Fruit fly (Drosophila melanogaster): ENCODE measurements around the gene Doc3.
A peak's percentile ranks its signal among the peaks of the same experiment; 100 is the strongest.

Gene Doc3

dm6 chr3L:9028057-9028456, 23.1 kb downstream of the Doc3 start (continued):
- TF ChIP-seq gem (tag; optimal IDR thresholded peaks at IDR 0.05) (peak; percentile 73), CG17912 (GFP tag; optimal IDR thresholded peaks at IDR 0.05) (no peak), Hmx (GFP tag; optimal IDR thresholded peaks at IDR 0.05) (no peak), lov (optimal IDR thresholded peaks at IDR 0.05) (no peak), lov (GFP tag; IDR thresholded peaks at IDR 0.05) (peak; percentile 44; the same call in 2 of the 3 replicates), CG3065 (GFP tag; optimal IDR thresholded peaks at IDR 0.05) (no peak), CG3838 (GFP tag; optimal IDR thresholded peaks at IDR 0.05) (no peak), CG12769 (tag; optimal IDR thresholded peaks at IDR 0.05) (no peak), Abd-B (GFP tag; optimal IDR thresholded peaks at IDR 0.05) (peak; percentile 34), Stat92E (GFP tag; optimal IDR thresholded peaks at IDR 0.05) (no peak), Chrac-16 (GFP tag; optimal IDR thresholded peaks at IDR 0.05) (peak; percentile 21), CG9817 (tag; optimal IDR thresholded peaks at IDR 0.05) (no peak), gro (GFP tag; optimal IDR thresholded peaks at IDR 0.05) (no peak), grau (tag; optimal IDR thresholded peaks at IDR 0.05) (peak; percentile 58), CG31224 (GFP tag; IDR thresholded peaks at IDR 0.05) (no peak), Awh (GFP tag; IDR thresholded peaks at IDR 0.05) (no peak), CG13624 (GFP tag; optimal IDR thresholded peaks at IDR 0.05) (no peak), kay (GFP tag; optimal IDR thresholded peaks at IDR 0.05) (no peak), grn (GFP tag; optimal IDR thresholded peaks at IDR 0.05) (no peak), Lpt (GFP tag; optimal IDR thresholded peaks at IDR 0.05) (no peak), chm (GFP tag; IDR thresholded peaks at IDR 0.05) (peak; percentile 64; the same call in 1 of the 2 replicates), CG10431 (GFP tag; optimal IDR thresholded peaks at IDR 0.05) (no peak), ro (GFP tag; IDR thresholded peaks at IDR 0.05) (no peak), Ptx1 (GFP tag; IDR thresholded peaks at IDR 0.05) (peak; percentile 49; the same call in 1 of the 2 replicates), CG11093 (GFP tag; IDR thresholded peaks at IDR 0.05) (peak; percentile 43; the same call in 1 of the 3 replicates), CG17361 (GFP tag; IDR thresholded peaks at IDR 0.05) (0 out of 3 replicates have a peak, but pooled peaks have one; percentile 25), zfh1 (GFP tag; IDR thresholded peaks at IDR 0.05) (peak; percentile 52; the same call in 1 of the 3 replicates), pzg (GFP tag; optimal IDR thresholded peaks at IDR 0.05) (no peak), stc (GFP tag; IDR thresholded peaks at IDR 0.05) (peak; percentile 20; the same call in 1 of the 2 replicates), HLH4C (GFP tag; IDR thresholded peaks at IDR 0.05; ENCODE audit: partially characterized antibody) (no peak), Ravus (GFP tag; IDR thresholded peaks at IDR 0.05) (no peak), CoRest (tag; optimal IDR thresholded peaks at IDR 0.05) (peak; percentile 63), CG6175 (GFP tag; IDR thresholded peaks at IDR 0.05) (no peak), hbn (GFP tag; IDR thresholded peaks at IDR 0.05; ENCODE audit: partially characterized antibody) (no peak), Dfd (GFP tag; optimal IDR thresholded peaks at IDR 0.05) (no peak), kah (GFP tag; optimal IDR thresholded peaks at IDR 0.05) (no peak), CG30020 (tag; optimal IDR thresholded peaks at IDR 0.05) (no peak), trem (tag; optimal IDR thresholded peaks at IDR 0.05) (peak; percentile 32), Max (GFP tag; optimal IDR thresholded peaks at IDR 0.05) (no peak), H15 (GFP tag; IDR thresholded peaks at IDR 0.05) (no peak), Dip2 (GFP tag; IDR thresholded peaks at IDR 0.05) (no peak), Lim3 (GFP tag; IDR thresholded peaks at IDR 0.05) (no peak), lmd (GFP tag; IDR thresholded peaks at IDR 0.05) (no peak), peb (GFP tag; IDR thresholded peaks at IDR 0.05) (no peak), Sox100B (GFP tag; optimal IDR thresholded peaks at IDR 0.05) (peak; percentile 30), cwo (GFP tag; optimal IDR thresholded peaks at IDR 0.05) (no peak), CG12659 (GFP tag; optimal IDR thresholded peaks at IDR 0.05) (no peak), Jarid2 (GFP tag; optimal IDR thresholded peaks at IDR 0.05) (no peak), Antp (GFP tag; optimal IDR thresholded peaks at IDR 0.05) (peak; percentile 22), NC2α (GFP tag; optimal IDR thresholded peaks at IDR 0.05) (peak; percentile 6), CG6813 (GFP tag; optimal IDR thresholded peaks at IDR 0.05) (no peak), CG11504 (tag; optimal IDR thresholded peaks at IDR 0.05) (peak; percentile 60)

Data from whole organism, embryonic.